Fruit fly (Drosophila melanogaster): Measurements from ENCODE around the gene CG12320.

CG12320 gene

dm6 chr3R:18215300-18215699 lies 37.2 kb downstream of the CG12320 start (continued):
- TF ChIP-seq Mad (GFP tag; optimal IDR thresholded peaks at IDR 0.05) (peak; percentile 3), Lim3 (GFP tag; IDR thresholded peaks at IDR 0.05) (no peak), CG32767 (GFP tag; IDR thresholded peaks at IDR 0.05) (peak; percentile 33; the same call in 1 of the 2 replicates), CG12104 (GFP tag; optimal IDR thresholded peaks at IDR 0.05) (no peak), CG14710 (tag; optimal IDR thresholded peaks at IDR 0.05) (no peak), nerfin-1 (tag; optimal IDR thresholded peaks at IDR 0.05) (no peak), CG11723 (GFP tag; optimal IDR thresholded peaks at IDR 0.05) (no peak), CG34224 (GFP tag; IDR thresholded peaks at IDR 0.05; ENCODE audit: partially characterized antibody) (peak; percentile 78), dysf (GFP tag; IDR thresholded peaks at IDR 0.05) (no peak), az2 (GFP tag; optimal IDR thresholded peaks at IDR 0.05) (peak; percentile 35), exex (tag; optimal IDR thresholded peaks at IDR 0.05) (no peak), CG12071 (GFP tag; optimal IDR thresholded peaks at IDR 0.05) (no peak), Rfx (GFP tag; IDR thresholded peaks at IDR 0.05) (peak; percentile 54), Ssrp (tag; optimal IDR thresholded peaks at IDR 0.05) (peak; percentile 4), CG13424 (tag; optimal IDR thresholded peaks at IDR 0.05) (peak; percentile 32), CG6254 (GFP tag; optimal IDR thresholded peaks at IDR 0.05) (peak; percentile 66), CG14441 (GFP tag; IDR thresholded peaks at IDR 0.05) (no peak), crc (GFP tag; optimal IDR thresholded peaks at IDR 0.05) (peak; percentile 29), ase (GFP tag; IDR thresholded peaks at IDR 0.05) (no peak), Hmx (GFP tag; optimal IDR thresholded peaks at IDR 0.05) (no peak), CG11560 (tag; IDR thresholded peaks at IDR 0.05) (no peak), gce (GFP tag; IDR thresholded peaks at IDR 0.05) (no peak), slbo (GFP tag; IDR thresholded peaks at IDR 0.05) (peak; percentile 46; the same call in 1 of the 2 replicates), Dp (GFP tag; optimal IDR thresholded peaks at IDR 0.05) (peak; percentile 48), tap (tag; optimal IDR thresholded peaks at IDR 0.05) (no peak), CG6272 (GFP tag; IDR thresholded peaks at IDR 0.05) (no peak), fd102C (GFP tag; optimal IDR thresholded peaks at IDR 0.05) (no peak), CG1603 (tag; optimal IDR thresholded peaks at IDR 0.05) (peak; percentile 31), eyg (GFP tag; optimal IDR thresholded peaks at IDR 0.05) (peak; percentile 15), dpn (GFP tag; optimal IDR thresholded peaks at IDR 0.05) (peak; percentile 47 to 50), CG6683 (GFP tag; optimal IDR thresholded peaks at IDR 0.05) (no peak), bcd (GFP tag; optimal IDR thresholded peaks at IDR 0.05) (peak; percentile 20), bbx (GFP tag; IDR thresholded peaks at IDR 0.05; ENCODE audit: partially characterized antibody) (peak; percentile 46), YL-1 (GFP tag; optimal IDR thresholded peaks at IDR 0.05) (no peak), CoRest (tag; optimal IDR thresholded peaks at IDR 0.05) (peak; percentile 37), Atf3 (GFP tag; optimal IDR thresholded peaks at IDR 0.05) (no peak), CG7928 (GFP tag; optimal IDR thresholded peaks at IDR 0.05) (peak; percentile 87), HHEX (GFP tag; optimal IDR thresholded peaks at IDR 0.05) (no peak), CG10209 (GFP tag; optimal IDR thresholded peaks at IDR 0.05) (peak; percentile 3), sr (GFP tag; IDR thresholded peaks at IDR 0.05) (no peak), CG9437 (GFP tag; optimal IDR thresholded peaks at IDR 0.05) (peak; percentile 100), Fer1 (GFP tag; optimal IDR thresholded peaks at IDR 0.05) (no peak), CG31365 (tag; optimal IDR thresholded peaks at IDR 0.05) (no peak), CrebB (tag; optimal IDR thresholded peaks at IDR 0.05) (no peak), CG11696 (GFP tag; IDR thresholded peaks at IDR 0.05) (no peak), schlank (tag; optimal IDR thresholded peaks at IDR 0.05) (no peak), Asciz (GFP tag; optimal IDR thresholded peaks at IDR 0.05) (no peak), CG9609 (GFP tag; optimal IDR thresholded peaks at IDR 0.05) (peak; percentile 26), CG12236 (GFP tag; optimal IDR thresholded peaks at IDR 0.05) (no peak), Doc2 (GFP tag; IDR thresholded peaks at IDR 0.05) (no peak), zf30C (GFP tag; optimal IDR thresholded peaks at IDR 0.05) (no peak)

Data from whole organism, embryonic.